Fruit fly (Drosophila melanogaster) whole organism, embryonic: ENCODE results near the gene CG15529.

Experiments used
- Awh ChIP-seq: fragments of 200-800 bp; sonication (Bioruptor generic); IDR thresholded peaks from 2 replicates; pipeline ENCODE4, ENCODE4 v1.3.6; 2022; ENCODE audit warnings: missing biosample characterization, missing genetic modification characterization
- CG10267 ChIP-seq: fragments of 200-800 bp; sonication (Bioruptor generic); optimal IDR thresholded peaks from 2 replicates; lab custom pipeline; 2018; ENCODE audit warnings: missing biosample characterization, mild to moderate bottlenecking, missing genetic modification characterization, moderate library complexity
- CG10654 ChIP-seq: fragments of 200-800 bp; sonication (Bioruptor generic); optimal IDR thresholded peaks from 2 replicates; lab custom pipeline; 2016; ENCODE audit warnings: missing biosample characterization, missing genetic modification characterization
- CG12744 ChIP-seq: fragments of 200-800 bp; sonication (Bioruptor generic); optimal IDR thresholded peaks from 2 replicates; lab custom pipeline; 2016; ENCODE audit warnings: missing biosample characterization, missing genetic modification characterization
- CG14860 ChIP-seq: fragments of 200-800 bp; sonication (Bioruptor generic); IDR thresholded peaks from 3 replicates; pipeline ENCODE4 v1.3.6; 2022; ENCODE audit warnings: missing biosample characterization, missing genetic modification characterization; ENCODE audit not compliant: partially characterized antibody
- CG17568 ChIP-seq: fragments of 200-800 bp; sonication (Bioruptor generic); optimal IDR thresholded peaks from 2 replicates; lab custom pipeline; 2018; ENCODE audit warnings: missing biosample characterization, mild to moderate bottlenecking, missing genetic modification characterization, moderate library complexity
- CG17912 ChIP-seq: fragments of 200-800 bp; sonication (Bioruptor generic); optimal IDR thresholded peaks from 2 replicates; lab custom pipeline; 2018; ENCODE audit warnings: missing biosample characterization, mild to moderate bottlenecking, missing genetic modification characterization
- CG18764 ChIP-seq: fragments of 200-800 bp; sonication (Bioruptor generic); optimal IDR thresholded peaks from 3 replicates; lab custom pipeline; 2016; ENCODE audit warnings: missing biosample characterization, missing genetic modification characterization
- CG30403 ChIP-seq: fragments of 200-800 bp; sonication (Bioruptor generic); optimal IDR thresholded peaks from 3 replicates; lab custom pipeline; 2016; ENCODE audit warnings: missing biosample characterization, missing genetic modification characterization
- CG31365 ChIP-seq: fragments of 200-800 bp; sonication (Bioruptor generic); optimal IDR thresholded peaks from 2 replicates; lab custom pipeline; 2018; ENCODE audit warnings: missing biosample characterization, mild to moderate bottlenecking, missing genetic modification characterization
- CG33213 ChIP-seq: fragments of 200-800 bp; sonication (Bioruptor generic); optimal IDR thresholded peaks from 3 replicates; lab custom pipeline; 2016; ENCODE audit warnings: missing biosample characterization, missing genetic modification characterization
- CG43689 ChIP-seq: fragments of 200-800 bp; sonication (Bioruptor generic); IDR thresholded peaks from 2 replicates; pipeline ENCODE4 v1.3.6; 2022; ENCODE audit warnings: missing biosample characterization, missing genetic modification characterization
- CG4707 ChIP-seq: fragments of 200-800 bp; sonication (Bioruptor generic); optimal IDR thresholded peaks from 2 replicates; lab custom pipeline; 2018; ENCODE audit warnings: missing biosample characterization, mild to moderate bottlenecking, missing genetic modification characterization, moderate library complexity
- CG5245 ChIP-seq: fragments of 200-800 bp; sonication (Bioruptor generic); optimal IDR thresholded peaks from 3 replicates; lab custom pipeline; 2016; ENCODE audit warnings: missing biosample characterization, missing genetic modification characterization
- CG6272 ChIP-seq: fragments of 200-800 bp; sonication (Bioruptor generic); IDR thresholded peaks from 2 replicates; pipeline ENCODE4 v1.3.6; 2022; ENCODE audit warnings: missing biosample characterization, missing genetic modification characterization
- CG6654 ChIP-seq: fragments of 200-800 bp; sonication (Bioruptor generic); optimal IDR thresholded peaks from 2 replicates; lab custom pipeline; 2017; ENCODE audit warnings: missing biosample characterization, mild to moderate bottlenecking, missing genetic modification characterization
- CG7372 ChIP-seq: fragments of 200-800 bp; sonication (Bioruptor generic); IDR thresholded peaks from 2 replicates; pipeline ENCODE4 v1.3.6; 2022; ENCODE audit warnings: missing biosample characterization, missing genetic modification characterization
- CG7928 ChIP-seq: fragments of 200-800 bp; sonication (Bioruptor generic); optimal IDR thresholded peaks from 2 replicates; lab custom pipeline; 2017; ENCODE audit warnings: missing biosample characterization, mild to moderate bottlenecking, missing genetic modification characterization
- CG7987 ChIP-seq: fragments of 200-800 bp; sonication (Bioruptor generic); optimal IDR thresholded peaks from 2 replicates; lab custom pipeline; 2018; ENCODE audit warnings: missing biosample characterization, mild to moderate bottlenecking, missing genetic modification characterization, moderate library complexity
- CG8281 ChIP-seq: fragments of 200-800 bp; sonication (Bioruptor generic); optimal IDR thresholded peaks from 2 replicates; lab custom pipeline; 2018; ENCODE audit warnings: missing biosample characterization, mild to moderate bottlenecking, missing genetic modification characterization, moderate library complexity
- CG8388 ChIP-seq: fragments of 200-800 bp; sonication (Bioruptor generic); optimal IDR thresholded peaks from 2 replicates; lab custom pipeline; 2019; ENCODE audit warnings: missing biosample characterization, mild to moderate bottlenecking, missing genetic modification characterization, moderate library complexity
- D19A ChIP-seq: fragments of 200-800 bp; optimal IDR thresholded peaks from 3 replicates; lab custom pipeline; 2019; ENCODE audit warnings: missing biosample characterization, mild to moderate bottlenecking, missing genetic modification characterization, moderate library complexity
- D19B ChIP-seq: fragments of 200-800 bp; sonication (Bioruptor generic); optimal IDR thresholded peaks from 2 replicates; lab custom pipeline; 2017; ENCODE audit warnings: missing biosample characterization, mild to moderate bottlenecking, missing genetic modification characterization
- Dll ChIP-seq: fragments of 200-800 bp; sonication (Bioruptor generic); IDR thresholded peaks from 4 replicates; pipeline ENCODE4 v1.3.6; 2022; ENCODE audit warnings: missing biosample characterization, missing genetic modification characterization; ENCODE audit not compliant: partially characterized antibody
- Eip74EF ChIP-seq, 2 experiments: fragments of 200-800 bp in 1 of 2; fragments of >200 bp in 1 of 2; sonication (Bioruptor generic) in 1 of 2; optimal IDR thresholded peaks; 2 replicates each; lab custom pipeline; 2017 to 2019; ENCODE audit warnings: missing biosample characterization in 2 of 2, missing genetic modification characterization in 2 of 2, mild to moderate bottlenecking in 1 of 2, moderate library complexity in 1 of 2
- Ets65A ChIP-seq: fragments of 200-800 bp; sonication (Bioruptor generic); peaks from one replicate; lab custom pipeline; 2016; ENCODE audit warnings: missing biosample characterization, missing genetic modification characterization
- HLH4C ChIP-seq: fragments of 200-800 bp; sonication (Bioruptor generic); IDR thresholded peaks from 3 replicates; pipeline ENCODE4 v1.3.6; 2022; ENCODE audit warnings: missing biosample characterization, missing genetic modification characterization; ENCODE audit not compliant: partially characterized antibody
- Hand ChIP-seq: fragments of 200-800 bp; sonication (Bioruptor generic); optimal IDR thresholded peaks from 2 replicates; lab custom pipeline; 2017; ENCODE audit warnings: mild to moderate bottlenecking, missing biosample characterization, missing genetic modification reagents, missing genetic modification characterization
- Nf-YA ChIP-seq: fragments of 200-800 bp; sonication (Bioruptor generic); IDR thresholded peaks from 2 replicates; pipeline ENCODE4 v1.3.6; 2022; ENCODE audit warnings: missing biosample characterization, missing genetic modification characterization
- Oaz ChIP-seq: fragments of 200-800 bp; sonication (Bioruptor generic); IDR thresholded peaks from 2 replicates; pipeline ENCODE4 v1.3.6; 2022; ENCODE audit warnings: missing biosample characterization, missing genetic modification characterization
- Oli ChIP-seq: fragments of 200-800 bp; sonication (Bioruptor generic); optimal IDR thresholded peaks from 2 replicates; lab custom pipeline; 2018; ENCODE audit warnings: missing biosample characterization, mild to moderate bottlenecking, missing genetic modification characterization, moderate library complexity
- Rfx ChIP-seq: fragments of 200-800 bp; sonication (Bioruptor generic); IDR thresholded peaks from 2 replicates; pipeline ENCODE4 v1.3.6; 2022; ENCODE audit warnings: missing biosample characterization, missing genetic modification characterization
- Spps ChIP-seq: fragments of 200-800 bp; sonication (Bioruptor generic); optimal IDR thresholded peaks from 2 replicates; lab custom pipeline; 2018; ENCODE audit warnings: missing biosample characterization, mild to moderate bottlenecking, missing genetic modification characterization
- Ssrp ChIP-seq: fragments of 200-800 bp; sonication (Bioruptor generic); optimal IDR thresholded peaks from 2 replicates; lab custom pipeline; 2018; ENCODE audit warnings: missing biosample characterization, mild to moderate bottlenecking, missing genetic modification characterization, moderate library complexity
- Xbp1 ChIP-seq: fragments of 200-800 bp; sonication (Bioruptor generic); optimal IDR thresholded peaks from 3 replicates; lab custom pipeline; 2016; ENCODE audit warnings: missing biosample characterization, mild to moderate bottlenecking, missing genetic modification characterization
- ab ChIP-seq: fragments of 200-800 bp; sonication (Bioruptor generic); optimal IDR thresholded peaks from 2 replicates; lab custom pipeline; 2016; ENCODE audit warnings: missing biosample characterization, missing genetic modification characterization
- btn ChIP-seq: fragments of 200-800 bp; sonication (Bioruptor generic); optimal IDR thresholded peaks from 2 replicates; lab custom pipeline; 2016; ENCODE audit warnings: missing biosample characterization, missing genetic modification characterization
- crc ChIP-seq: fragments of 200-800 bp; sonication (Bioruptor generic); optimal IDR thresholded peaks from 2 replicates; lab custom pipeline; 2016; ENCODE audit warnings: missing biosample characterization, missing genetic modification characterization
- dmrt11E ChIP-seq: fragments of 200-800 bp; sonication (Bioruptor generic); optimal IDR thresholded peaks from 3 replicates; lab custom pipeline; 2018; ENCODE audit warnings: missing biosample characterization, mild to moderate bottlenecking, missing genetic modification characterization, moderate library complexity
- dysf ChIP-seq: fragments of 200-800 bp; sonication (Bioruptor generic); IDR thresholded peaks from 3 replicates; pipeline ENCODE4 v1.3.6; 2022; ENCODE audit warnings: missing biosample characterization, missing genetic modification characterization
- esg ChIP-seq: fragments of 200-800 bp; sonication (Bioruptor generic); conservative IDR thresholded peaks from 2 replicates; pipeline ENCODE4 v1.3.6; 2022; ENCODE audit warnings: missing biosample characterization, missing genetic modification characterization
- ewg ChIP-seq: fragments of 200-800 bp; sonication (Bioruptor generic); optimal IDR thresholded peaks from 3 replicates; lab custom pipeline; 2017; ENCODE audit warnings: mild to moderate bottlenecking, missing biosample characterization, missing genetic modification reagents, missing genetic modification characterization
- gcm ChIP-seq: fragments of 200-800 bp; sonication (Bioruptor generic); optimal IDR thresholded peaks from 2 replicates; lab custom pipeline; 2019; ENCODE audit warnings: missing biosample characterization, mild to moderate bottlenecking, missing genetic modification characterization, moderate library complexity
- jing ChIP-seq: fragments of 200-800 bp; sonication (Bioruptor generic); optimal IDR thresholded peaks from 2 replicates; lab custom pipeline; 2018; ENCODE audit warnings: missing biosample characterization, mild to moderate bottlenecking, missing genetic modification characterization
- lilli ChIP-seq: fragments of 200-800 bp; sonication (Bioruptor generic); optimal IDR thresholded peaks from 3 replicates; lab custom pipeline; 2016; ENCODE audit warnings: missing biosample characterization, missing genetic modification characterization
- nmo ChIP-seq: fragments of 200-800 bp; sonication (Bioruptor generic); optimal IDR thresholded peaks from 2 replicates; lab custom pipeline; 2018; ENCODE audit warnings: missing biosample characterization, mild to moderate bottlenecking, missing genetic modification characterization, moderate library complexity
- peb ChIP-seq: fragments of 200-800 bp; sonication (Bioruptor generic); IDR thresholded peaks from 2 replicates; pipeline ENCODE4 v1.3.6; 2022; ENCODE audit warnings: missing biosample characterization, missing genetic modification characterization
- so ChIP-seq: fragments of 200-800 bp; sonication (Bioruptor generic); IDR thresholded peaks from 3 replicates; pipeline ENCODE4 v1.3.6; 2022; ENCODE audit warnings: missing biosample characterization, missing genetic modification characterization
- sr ChIP-seq: fragments of 200-800 bp; sonication (Bioruptor generic); IDR thresholded peaks from 3 replicates; pipeline ENCODE4 v1.3.6; 2022; ENCODE audit warnings: missing biosample characterization, missing genetic modification characterization
- tgo ChIP-seq: fragments of 200-800 bp; sonication (Bioruptor generic); IDR thresholded peaks from 3 replicates; pipeline ENCODE4 v1.3.6; 2022; ENCODE audit warnings: missing biosample characterization, missing genetic modification characterization
- wor ChIP-seq: fragments of 200-800 bp; sonication (Bioruptor generic); IDR thresholded peaks from 2 replicates; pipeline ENCODE4 v1.3.6; 2022; ENCODE audit warnings: missing biosample characterization, missing genetic modification characterization

CG15529 gene

dm6 chr3R:30164162-30164561 is 12.3 kb downstream of the CG15529 start (continued):
- peak; percentile 24 for TF ChIP-seq nmo (GFP tag; lab: Kevin White, UChicago)
- no peak for TF ChIP-seq peb (GFP tag; lab: Robert Waterston, UW)
- TF ChIP-seq Hand = no peak
- TF ChIP-seq CG4707 (GFP tag; lab: Kevin White, UChicago) = peak; percentile 16
- no peak for TF ChIP-seq Dll (GFP tag; lab: Robert Waterston, UW)
- TF ChIP-seq CG7928 (GFP tag; lab: Kevin White, UChicago) = no peak
- no peak for TF ChIP-seq CG43689 (GFP tag; lab: Robert Waterston, UW)
- no peak for TF ChIP-seq Spps (tag; lab: Kevin White, UChicago)
- TF ChIP-seq CG7372 (GFP tag; lab: Robert Waterston, UW) = no peak
- no peak for TF ChIP-seq CG33213 (GFP tag; lab: Kevin White, UChicago)
- no peak for TF ChIP-seq Rfx (GFP tag; lab: Robert Waterston, UW)
- TF ChIP-seq CG14860 (GFP tag; lab: Robert Waterston, UW) = no peak
- peak; percentile 34; the same call in 1 of the 2 replicates for TF ChIP-seq Awh (GFP tag; lab: Robert Waterston, UW)
- TF ChIP-seq CG31365 (tag; lab: Kevin White, UChicago) = no peak
- 0 out of 2 replicates have a peak, but pooled peaks have one; percentile 18 for TF ChIP-seq CG6272 (GFP tag; lab: Robert Waterston, UW)
- no peak for TF ChIP-seq jing (GFP tag; lab: Kevin White, UChicago)
- no peak for TF ChIP-seq D19A (tag; lab: Kevin White, UChicago)
- TF ChIP-seq CG7987 (GFP tag; lab: Kevin White, UChicago) = no peak
- TF ChIP-seq CG18764 (GFP tag; lab: Kevin White, UChicago) = no peak
- TF ChIP-seq CG30403 = peak; percentile 32
- TF ChIP-seq CG8388 (GFP tag; lab: Kevin White, UChicago) = peak; percentile 35
- TF ChIP-seq dysf = peak; percentile 61; the same call in 2 of the 3 replicates
- TF ChIP-seq Nf-YA (GFP tag; lab: Robert Waterston, UW) = 0 out of 2 replicates have a peak, but pooled peaks have one; percentile 10
- peak; percentile 77; the same call in 2 of the 3 replicates for TF ChIP-seq so (GFP tag; lab: Robert Waterston, UW)
- TF ChIP-seq CG10267 (tag; lab: Kevin White, UChicago) = no peak
- TF ChIP-seq CG6654 (GFP tag; lab: Kevin White, UChicago) = no peak
- TF ChIP-seq lilli (GFP tag; lab: Kevin White, UChicago) = peak; percentile 6
- TF ChIP-seq esg (GFP tag; lab: Robert Waterston, UW) = peak; percentile 45
- TF ChIP-seq gcm = no peak
- TF ChIP-seq CG8281 (tag; lab: Kevin White, UChicago) = no peak
- TF ChIP-seq Oaz (GFP tag; lab: Robert Waterston, UW) = no peak
- peak in 1 of 2 experiments; percentile 42 for TF ChIP-seq Eip74EF (GFP tag; optimal IDR thresholded peaks at IDR 0.05; lab: Kevin White, UChicago)
- no peak for TF ChIP-seq CG12744
- no peak for TF ChIP-seq CG5245 (GFP tag; lab: Kevin White, UChicago)
- TF ChIP-seq Ets65A (GFP tag; lab: Kevin White, UChicago) = peak; percentile 5
- TF ChIP-seq CG17568 (GFP tag; lab: Kevin White, UChicago) = no peak
- TF ChIP-seq CG10654 (GFP tag; lab: Kevin White, UChicago) = peak; percentile 4
- no peak for TF ChIP-seq ab (GFP tag; lab: Kevin White, UChicago)
- 0 out of 3 replicates have a peak, but pooled peaks have one; percentile 29 for TF ChIP-seq sr (GFP tag; lab: Robert Waterston, UW)
- no peak for TF ChIP-seq crc
- TF ChIP-seq Ssrp (tag; lab: Kevin White, UChicago) = no peak
- peak; percentile 25 for TF ChIP-seq ewg (GFP tag; lab: Kevin White, UChicago)
- TF ChIP-seq Xbp1 = peak; percentile 32
- TF ChIP-seq HLH4C (GFP tag; lab: Robert Waterston, UW) = no peak
- peak; percentile 50 for TF ChIP-seq wor (GFP tag; lab: Robert Waterston, UW)
- TF ChIP-seq Oli = peak; percentile 28
- no peak for TF ChIP-seq CG17912 (GFP tag; lab: Kevin White, UChicago)
- TF ChIP-seq tgo (GFP tag; lab: Robert Waterston, UW) = 0 out of 3 replicates have a peak, but pooled peaks have one; percentile 26
- TF ChIP-seq btn (GFP tag; lab: Kevin White, UChicago) = peak; percentile 27
- TF ChIP-seq dmrt11E = no peak
- TF ChIP-seq D19B (GFP tag; lab: Kevin White, UChicago) = no peak
